Worm (Caenorhabditis elegans) whole organism, L1 larva: ENCODE results near the gene hrpa-2.

Experiments used
- C04F5.9 ChIP-seq: sonication (generic microtip); optimal IDR thresholded peaks from 2 replicates; lab custom pipeline; 2016; ENCODE audit warnings: missing genetic modification characterization, missing compliant biosample characterization
- C16A3.4 ChIP-seq: fragments of 150-350 bp; optimal IDR thresholded peaks from 2 replicates; lab custom pipeline; 2014; ENCODE audit warnings: missing biosample characterization, missing genetic modification characterization
- F16B12.6 ChIP-seq: fragments of 150-350 bp; optimal IDR thresholded peaks from 2 replicates; lab custom pipeline; 2014; ENCODE audit warnings: missing biosample characterization, missing genetic modification characterization
- Y116A8C.19 ChIP-seq: sonication (generic microtip); optimal IDR thresholded peaks from 2 replicates; lab custom pipeline; 2016; ENCODE audit warnings: missing compliant biosample characterization, missing genetic modification characterization, borderline replicate concordance
- aha-1 ChIP-seq: fragments of 150-350 bp; optimal IDR thresholded peaks from 2 replicates; lab custom pipeline; 2014; ENCODE audit warnings: missing biosample characterization, missing genetic modification characterization
- alr-1 ChIP-seq: fragments of 200-800 bp; sonication (Bioruptor generic); optimal IDR thresholded peaks from 2 replicates; lab custom pipeline; 2018; ENCODE audit warnings: borderline replicate concordance, mild to moderate bottlenecking, missing genetic modification characterization, missing compliant biosample characterization
- aly-2 ChIP-seq: fragments of 150-350 bp; optimal IDR thresholded peaks from 2 replicates; lab custom pipeline; 2014; ENCODE audit warnings: missing biosample characterization, missing genetic modification characterization
- ama-1 ChIP-seq: fragments of 150-350 bp; optimal IDR thresholded peaks from 2 replicates; lab custom pipeline; 2014
- blmp-1 ChIP-seq: fragments of 150-350 bp; optimal IDR thresholded peaks from 2 replicates; lab custom pipeline; 2014; ENCODE audit warnings: missing biosample characterization, missing genetic modification characterization
- ceh-8 ChIP-seq: fragments of 200-800 bp; sonication (Bioruptor generic); optimal IDR thresholded peaks from 2 replicates; lab custom pipeline; 2018; ENCODE audit warnings: mild to moderate bottlenecking, missing genetic modification characterization, moderate library complexity, missing compliant biosample characterization
- ceh-82 ChIP-seq, 3 experiments: fragments of 150-350 bp in 1 of 3; sonication (generic microtip) in 2 of 3; optimal IDR thresholded peaks; 2 replicates each; lab custom pipeline; 2014 to 2017; ENCODE audit warnings: missing biosample characterization in 3 of 3, missing genetic modification characterization in 3 of 3
- ceh-88 ChIP-seq: fragments of 200-800 bp; sonication (Bioruptor generic); IDR thresholded peaks from 2 replicates; pipeline ENCODE4 v1.3.6; 2022; ENCODE audit warnings: missing genetic modification characterization, missing compliant biosample characterization
- ces-1 ChIP-seq: fragments of 150-350 bp; optimal IDR thresholded peaks from 2 replicates; lab custom pipeline; 2014; ENCODE audit warnings: missing biosample characterization, missing genetic modification reagents, missing genetic modification characterization
- dpl-1 ChIP-seq, 3 experiments: fragments of 150-350 bp in 2 of 3; sonication (generic microtip) in 1 of 3; optimal IDR thresholded peaks; 2 replicates each; lab custom pipeline; 2014 to 2017; ENCODE audit warnings: missing biosample characterization in 3 of 3, missing genetic modification characterization in 3 of 3, missing genetic modification reagents in 3 of 3
- dsc-1 ChIP-seq: sonication (generic microtip); optimal IDR thresholded peaks from 2 replicates; lab custom pipeline; 2016; ENCODE audit warnings: mild to moderate bottlenecking, missing genetic modification characterization, missing compliant biosample characterization
- efl-1 ChIP-seq, 4 experiments: fragments of 150-350 bp; optimal IDR thresholded peaks in 3 of 4; peaks in 1 of 4; 1 replicate in 1 of 4; 2 replicates in 3 of 4; lab custom pipeline; 2014; ENCODE audit warnings: missing biosample characterization in 2 of 4, missing genetic modification characterization in 2 of 4, missing genetic modification reagents in 2 of 4
- egl-27 ChIP-seq, 2 experiments: fragments of 150-350 bp in 1 of 2; sonication (generic microtip); optimal IDR thresholded peaks; 3 replicates each; lab custom pipeline; 2017 to 2018; ENCODE audit warnings: missing biosample characterization in 2 of 2, missing genetic modification characterization in 2 of 2, missing genetic modification reagents in 2 of 2
- elt-3 ChIP-seq, 6 experiments: fragments of 150-350 bp in 1 of 6; sonication (generic microtip); optimal IDR thresholded peaks; 2 replicates each; lab custom pipeline; 2017 to 2018; ENCODE audit warnings: missing biosample characterization in 6 of 6, missing genetic modification characterization in 6 of 6, inconsistent platforms in 1 of 6
- fkh-10 ChIP-seq: sonication (generic microtip); optimal IDR thresholded peaks from 2 replicates; lab custom pipeline; 2017; ENCODE audit warnings: missing biosample characterization, missing genetic modification reagents, missing genetic modification characterization
- fkh-4 ChIP-seq: sonication (generic microtip); optimal IDR thresholded peaks from 2 replicates; lab custom pipeline; 2016; ENCODE audit warnings: missing compliant biosample characterization, missing genetic modification characterization, borderline replicate concordance
- fkh-8 ChIP-seq: sonication (generic microtip); optimal IDR thresholded peaks from 2 replicates; lab custom pipeline; 2016; ENCODE audit warnings: mild to moderate bottlenecking, missing genetic modification characterization, missing compliant biosample characterization
- fos-1 ChIP-seq: fragments of 150-350 bp; optimal IDR thresholded peaks from 2 replicates; lab custom pipeline; 2014; ENCODE audit warnings: missing biosample characterization, missing genetic modification characterization
- hlh-17 ChIP-seq: fragments of 200-800 bp; sonication (Bioruptor generic); optimal IDR thresholded peaks from 2 replicates; lab custom pipeline; 2018; ENCODE audit warnings: missing genetic modification characterization, mild to moderate bottlenecking, missing compliant biosample characterization, moderate library complexity, borderline replicate concordance
- hlh-4 ChIP-seq: sonication (generic microtip); optimal IDR thresholded peaks from 2 replicates; lab custom pipeline; 2016; ENCODE audit warnings: mild to moderate bottlenecking, missing genetic modification characterization, missing compliant biosample characterization
- hpl-2 ChIP-seq: fragments of 150-350 bp; optimal IDR thresholded peaks from 2 replicates; lab custom pipeline; 2014; ENCODE audit warnings: missing biosample characterization, missing genetic modification reagents, missing genetic modification characterization
- jun-1 ChIP-seq: fragments of 150-350 bp; optimal IDR thresholded peaks from 2 replicates; lab custom pipeline; 2014; ENCODE audit warnings: missing biosample characterization, missing genetic modification reagents, missing genetic modification characterization
- lin-13 ChIP-seq: fragments of 150-350 bp; optimal IDR thresholded peaks from 2 replicates; lab custom pipeline; 2014; ENCODE audit warnings: missing biosample characterization, missing genetic modification reagents, missing genetic modification characterization
- lin-14 ChIP-seq: fragments of 200-800 bp; sonication (Bioruptor generic); optimal IDR thresholded peaks from 2 replicates; lab custom pipeline; 2018; ENCODE audit warnings: mild to moderate bottlenecking, missing genetic modification characterization, moderate library complexity, missing compliant biosample characterization
- lin-15B ChIP-seq: fragments of 150-350 bp; sonication (generic microtip); optimal IDR thresholded peaks from 3 replicates; lab custom pipeline; 2014; ENCODE audit warnings: missing biosample characterization, missing genetic modification characterization
- lin-35 ChIP-seq, 2 experiments: fragments of 150-350 bp; optimal IDR thresholded peaks; 2 replicates each; lab custom pipeline; 2014; ENCODE audit warnings: missing biosample characterization in 2 of 2, missing genetic modification characterization in 2 of 2, missing genetic modification reagents in 2 of 2
- lir-3 ChIP-seq: sonication (generic microtip); optimal IDR thresholded peaks from 2 replicates; lab custom pipeline; 2016; ENCODE audit warnings: mild to moderate bottlenecking, missing genetic modification characterization, moderate library complexity, missing compliant biosample characterization; ENCODE audit not compliant: poor library complexity
- lsy-2 ChIP-seq, 2 experiments: fragments of 150-350 bp; optimal IDR thresholded peaks; 2 replicates each; lab custom pipeline; 2014; ENCODE audit warnings: missing biosample characterization in 2 of 2, missing genetic modification characterization in 2 of 2
- mab-9 ChIP-seq: fragments of 200-800 bp; sonication (Bioruptor generic); IDR thresholded peaks from 2 replicates; pipeline ENCODE4 v1.3.6; 2022; ENCODE audit warnings: missing genetic modification reagents, missing genetic modification characterization, missing compliant biosample characterization
- mef-2 ChIP-seq: fragments of 150-350 bp; optimal IDR thresholded peaks from 2 replicates; lab custom pipeline; 2014; ENCODE audit warnings: missing biosample characterization, missing genetic modification characterization
- mep-1 ChIP-seq: fragments of 150-350 bp; optimal IDR thresholded peaks from 2 replicates; lab custom pipeline; 2014; ENCODE audit warnings: missing biosample characterization, missing genetic modification characterization
- nhr-11 ChIP-seq: fragments of 150-350 bp; optimal IDR thresholded peaks from 2 replicates; lab custom pipeline; 2014; ENCODE audit warnings: missing biosample characterization, missing genetic modification characterization
- nhr-12 ChIP-seq: sonication (generic microtip); optimal IDR thresholded peaks from 2 replicates; lab custom pipeline; 2017; ENCODE audit warnings: missing biosample characterization, missing genetic modification characterization
- nhr-19 ChIP-seq: fragments of 200-800 bp; sonication (Bioruptor generic); conservative IDR thresholded peaks from 2 replicates; pipeline ENCODE4 v1.3.6; 2022; ENCODE audit warnings: missing genetic modification characterization, missing compliant biosample characterization
- nhr-47 ChIP-seq: sonication (generic microtip); optimal IDR thresholded peaks from 2 replicates; lab custom pipeline; 2016; ENCODE audit warnings: mild to moderate bottlenecking, missing genetic modification characterization, moderate library complexity, missing compliant biosample characterization
- nhr-77 ChIP-seq: fragments of 150-350 bp; optimal IDR thresholded peaks from 2 replicates; lab custom pipeline; 2014; ENCODE audit warnings: missing biosample characterization, missing genetic modification characterization
- nhr-90 ChIP-seq: sonication (generic microtip); optimal IDR thresholded peaks from 2 replicates; lab custom pipeline; 2016; ENCODE audit warnings: mild to moderate bottlenecking, missing genetic modification characterization, missing compliant biosample characterization; ENCODE audit not compliant: poor library complexity
- skn-1 ChIP-seq: fragments of 150-350 bp; optimal IDR thresholded peaks from 2 replicates; lab custom pipeline; 2014; ENCODE audit warnings: missing biosample characterization, missing genetic modification characterization
- snpc-4 ChIP-seq: fragments of 150-350 bp; optimal IDR thresholded peaks from 2 replicates; lab custom pipeline; 2014; ENCODE audit warnings: missing biosample characterization, missing genetic modification characterization
- sox-4 ChIP-seq: sonication (generic microtip); optimal IDR thresholded peaks from 2 replicates; lab custom pipeline; 2016; ENCODE audit warnings: missing genetic modification characterization, missing compliant biosample characterization
- sup-37 ChIP-seq: fragments of 200-800 bp; sonication (Bioruptor generic); optimal IDR thresholded peaks from 2 replicates; lab custom pipeline; 2018; ENCODE audit warnings: mild to moderate bottlenecking, missing genetic modification characterization, missing compliant biosample characterization
- unc-130 ChIP-seq: fragments of 150-350 bp; optimal IDR thresholded peaks from 2 replicates; lab custom pipeline; 2017; ENCODE audit warnings: missing biosample characterization, missing genetic modification characterization, inconsistent platforms
- unc-30 ChIP-seq: sonication (generic microtip); optimal IDR thresholded peaks from 2 replicates; lab custom pipeline; 2017; ENCODE audit warnings: missing biosample characterization, missing genetic modification characterization
- unc-62 ChIP-seq: fragments of 150-350 bp; optimal IDR thresholded peaks from 2 replicates; lab custom pipeline; 2014; ENCODE audit warnings: missing biosample characterization, missing genetic modification reagents, missing genetic modification characterization
- unc-86 ChIP-seq: sonication (generic microtip); optimal IDR thresholded peaks from 2 replicates; lab custom pipeline; 2016; ENCODE audit warnings: missing genetic modification characterization, missing compliant biosample characterization
- vab-15 ChIP-seq: sonication (generic microtip); optimal IDR thresholded peaks from 2 replicates; lab custom pipeline; 2017; ENCODE audit warnings: missing genotype, mild to moderate bottlenecking, missing genetic modification characterization, missing compliant biosample characterization
- xbp-1 ChIP-seq: sonication (generic microtip); optimal IDR thresholded peaks from 2 replicates; lab custom pipeline; 2016; ENCODE audit warnings: missing genetic modification characterization, missing compliant biosample characterization
- ztf-11 ChIP-seq, 2 experiments: sonication (generic microtip); optimal IDR thresholded peaks; 2 replicates each; lab custom pipeline; 2016 to 2017; ENCODE audit warnings: missing genetic modification characterization in 2 of 2, missing biosample characterization in 1 of 2, missing compliant biosample characterization in 1 of 2
- ztf-4 ChIP-seq: fragments of 150-350 bp; optimal IDR thresholded peaks from 2 replicates; lab custom pipeline; 2014; ENCODE audit warnings: missing biosample characterization, missing genetic modification characterization

Gene hrpa-2

DNA sequence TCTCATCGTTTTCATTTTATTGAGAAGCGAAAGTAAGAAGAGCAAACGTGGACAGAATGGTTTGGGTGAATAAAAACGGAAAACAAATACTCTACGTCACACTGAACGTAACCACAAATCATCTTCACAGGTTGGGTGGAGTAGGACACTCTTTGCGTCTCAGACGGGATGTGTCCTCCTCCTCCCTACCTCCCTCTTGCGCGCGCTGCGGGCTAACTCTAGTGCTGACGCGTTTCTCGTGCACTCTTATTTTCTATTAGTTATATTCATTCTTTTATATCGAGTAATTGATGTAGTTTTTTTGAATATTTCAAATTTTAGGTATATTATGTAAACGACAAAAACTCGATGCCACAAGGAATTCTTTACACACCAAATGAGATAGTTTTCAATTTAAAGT, 27.9 kb downstream of the hrpa-2 start, which contains the start of gene Y34B4A.7:
Gene Y34B4A.7, plus strand, starts transcription at position 297 of the 400 bp plus-strand sequence.
- TF ChIP-seq ceh-88 (GFP tag; lab: Robert Waterston, UW) = no peak
- no peak for TF ChIP-seq nhr-12 (tag; lab: Kevin White, UChicago)
- peak; percentile 51 for TF ChIP-seq lin-13 (GFP tag; lab: Kevin White, UChicago)
- TF ChIP-seq unc-62 = no peak
- TF ChIP-seq mef-2 (tag; lab: Kevin White, UChicago) = no peak
- peak; percentile 27 for TF ChIP-seq unc-130 (tag; lab: Kevin White, UChicago)
- TF ChIP-seq egl-27 (tag; optimal IDR thresholded peaks at IDR 0.05; lab: Kevin White, UChicago) = no peak
- TF ChIP-seq xbp-1 (tag; lab: Kevin White, UChicago) = peak; percentile 86
- peak; percentile 11 for TF ChIP-seq dsc-1 (tag; lab: Kevin White, UChicago)
- TF ChIP-seq fos-1 = no peak
- peak; percentile 65 for TF ChIP-seq unc-86 (tag; lab: Kevin White, UChicago)
- peak; percentile 90 for TF ChIP-seq blmp-1
- TF ChIP-seq fkh-8 (tag; lab: Kevin White, UChicago) = peak; percentile 41
- TF ChIP-seq unc-30 (tag; lab: Kevin White, UChicago) = no peak
- no peak for TF ChIP-seq mab-9 (GFP tag; lab: Robert Waterston, UW)
- TF ChIP-seq elt-3 (tag; optimal IDR thresholded peaks at IDR 0.05; lab: Kevin White, UChicago) = peak in 1 of 6 experiments; percentile 79
- peak in 1 of 2 experiments; percentile 53 for TF ChIP-seq ztf-11 (tag; optimal IDR thresholded peaks at IDR 0.05; lab: Kevin White, UChicago)
- peak; percentile 66 to 71 for TF ChIP-seq lin-35 (GFP tag; optimal IDR thresholded peaks at IDR 0.05; lab: Kevin White, UChicago)
- peak; percentile 55 to 70 (median 68) for TF ChIP-seq ceh-82 (tag; optimal IDR thresholded peaks at IDR 0.05; lab: Kevin White, UChicago)
- TF ChIP-seq jun-1 (tag; lab: Kevin White, UChicago) = peak; percentile 5
- TF ChIP-seq hlh-17 (GFP tag; lab: Kevin White, UChicago) = no peak
- peak; percentile 75 to 80 for TF ChIP-seq lsy-2 (tag; optimal IDR thresholded peaks at IDR 0.05; lab: Kevin White, UChicago)
- TF ChIP-seq nhr-90 (tag; lab: Kevin White, UChicago) = peak; percentile 80
- peak; percentile 40 to 51 for TF ChIP-seq efl-1 (optimal IDR thresholded peaks at IDR 0.05; lab: Kevin White, UChicago)
- peak; percentile 45 to 95 for TF ChIP-seq efl-1 (GFP tag; optimal IDR thresholded peaks at IDR 0.05 in 1 of 2; lab: Kevin White, UChicago)
- no peak for TF ChIP-seq ama-1 (lab: Kevin White, UChicago)
- no peak for TF ChIP-seq lir-3 (tag; lab: Kevin White, UChicago)
- peak; percentile 8 to 70 (median 55) for TF ChIP-seq dpl-1 (GFP tag; optimal IDR thresholded peaks at IDR 0.05; lab: Kevin White, UChicago)
- peak; percentile 32 for TF ChIP-seq F16B12.6
- no peak for TF ChIP-seq nhr-77 (tag; lab: Kevin White, UChicago)
- no peak for TF ChIP-seq ces-1
- TF ChIP-seq sox-4 (tag; lab: Kevin White, UChicago) = no peak
- peak; percentile 45 for TF ChIP-seq snpc-4 (tag; lab: Kevin White, UChicago)
- no peak for TF ChIP-seq fkh-10 (GFP tag; lab: Kevin White, UChicago)
- TF ChIP-seq nhr-11 (tag; lab: Kevin White, UChicago) = peak; percentile 16
- TF ChIP-seq hpl-2 (GFP tag; lab: Kevin White, UChicago) = no peak
- no peak for TF ChIP-seq fkh-4 (tag; lab: Kevin White, UChicago)
- TF ChIP-seq nhr-19 = peak; percentile 75
- no peak for TF ChIP-seq aly-2 (tag; lab: Kevin White, UChicago)
- no peak for TF ChIP-seq C04F5.9 (tag; lab: Kevin White, UChicago)
- peak; percentile 42 for TF ChIP-seq ceh-8 (GFP tag; lab: Kevin White, UChicago)
- TF ChIP-seq lin-15B = no peak
- TF ChIP-seq nhr-47 (tag; lab: Kevin White, UChicago) = peak; percentile 81
- TF ChIP-seq ztf-4 (tag; lab: Kevin White, UChicago) = peak; percentile 24
- peak; percentile 92 for TF ChIP-seq lin-14 (GFP tag; lab: Kevin White, UChicago)
- no peak for TF ChIP-seq vab-15 (tag; lab: Kevin White, UChicago)
- no peak for TF ChIP-seq hlh-4 (tag; lab: Kevin White, UChicago)
- no peak for TF ChIP-seq sup-37 (GFP tag; lab: Kevin White, UChicago)
- TF ChIP-seq skn-1 = peak; percentile 43
- peak; percentile 83 for TF ChIP-seq mep-1 (tag; lab: Kevin White, UChicago)
- TF ChIP-seq alr-1 (tag; lab: Kevin White, UChicago) = no peak
- no peak for TF ChIP-seq aha-1 (tag; lab: Kevin White, UChicago)
- TF ChIP-seq C16A3.4 = peak; percentile 63
- TF ChIP-seq Y116A8C.19 (tag; lab: Kevin White, UChicago) = no peak
